Fruit fly (Drosophila melanogaster) whole organism, embryonic: ENCODE data around the gene CG43131.
A peak's percentile ranks its signal among the peaks of the same experiment; 100 is the strongest.

Source experiments
- Atf6 ChIP-seq: fragments of 200-800 bp; sonication (Bioruptor generic); IDR thresholded peaks from 2 replicates; pipeline ENCODE4 v1.3.6; 2022; ENCODE audit warnings: missing biosample characterization, missing genetic modification characterization
- Awh ChIP-seq: fragments of 200-800 bp; sonication (Bioruptor generic); IDR thresholded peaks from 2 replicates; pipeline ENCODE4, ENCODE4 v1.3.6; 2022; ENCODE audit warnings: missing biosample characterization, missing genetic modification characterization
- C15 ChIP-seq: fragments of 200-800 bp; sonication (Bioruptor generic); IDR thresholded peaks from 3 replicates; pipeline ENCODE4 v1.3.6; 2022; ENCODE audit warnings: missing biosample characterization, missing genetic modification characterization
- CG1024 ChIP-seq: fragments of 200-800 bp; sonication (Bioruptor generic); IDR thresholded peaks from 2 replicates; pipeline ENCODE4 v1.3.6; 2022; ENCODE audit warnings: missing biosample characterization, missing genetic modification characterization
- CG13775 ChIP-seq: fragments of 200-800 bp; sonication (Bioruptor generic); optimal IDR thresholded peaks from 3 replicates; lab custom pipeline; 2017; ENCODE audit warnings: missing biosample characterization, mild to moderate bottlenecking, missing genetic modification characterization
- CG15269 ChIP-seq: fragments of 200-800 bp; sonication (Bioruptor generic); optimal IDR thresholded peaks from 2 replicates; lab custom pipeline; 2018; ENCODE audit warnings: missing biosample characterization, mild to moderate bottlenecking, missing genetic modification characterization, moderate library complexity
- CG1602 ChIP-seq: fragments of 200-800 bp; sonication (Bioruptor generic); optimal IDR thresholded peaks from 3 replicates; lab custom pipeline; 2016; ENCODE audit warnings: missing biosample characterization, missing genetic modification characterization
- CG16813 ChIP-seq: fragments of 200-800 bp; sonication (Bioruptor generic); IDR thresholded peaks from 3 replicates; pipeline ENCODE4 v1.3.6; 2022; ENCODE audit warnings: missing biosample characterization, missing genetic modification characterization; ENCODE audit not compliant: partially characterized antibody
- CG16863 ChIP-seq: fragments of 200-800 bp; sonication (Bioruptor generic); optimal IDR thresholded peaks from 3 replicates; lab custom pipeline; 2016; ENCODE audit warnings: missing biosample characterization, missing genetic modification characterization
- CG2120 ChIP-seq: fragments of 200-800 bp; sonication (Bioruptor generic); optimal IDR thresholded peaks from 3 replicates; lab custom pipeline; 2016; ENCODE audit warnings: missing biosample characterization, missing genetic modification characterization
- CG2712 ChIP-seq: fragments of 200-800 bp; optimal IDR thresholded peaks from 3 replicates; lab custom pipeline; 2019; ENCODE audit warnings: missing biosample characterization, mild to moderate bottlenecking, missing genetic modification characterization, moderate library complexity
- CG3065 ChIP-seq: fragments of 200-800 bp; sonication (Bioruptor generic); optimal IDR thresholded peaks from 2 replicates; lab custom pipeline; 2016; ENCODE audit warnings: missing biosample characterization, missing genetic modification characterization
- CG3281 ChIP-seq: fragments of 200-800 bp; sonication (Bioruptor generic); optimal IDR thresholded peaks from 3 replicates; lab custom pipeline; 2017; ENCODE audit warnings: missing biosample characterization, mild to moderate bottlenecking, missing genetic modification characterization
- CG3995 ChIP-seq: fragments of 200-800 bp; sonication (Bioruptor generic); optimal IDR thresholded peaks from 3 replicates; lab custom pipeline; 2016; ENCODE audit warnings: missing biosample characterization, missing genetic modification characterization
- CG4360 ChIP-seq: fragments of 200-800 bp; sonication (Bioruptor generic); IDR thresholded peaks from 2 replicates; pipeline ENCODE4 v1.3.6; 2022; ENCODE audit warnings: missing biosample characterization, missing genetic modification characterization
- CG4820 ChIP-seq: fragments of 200-800 bp; sonication (Bioruptor generic); optimal IDR thresholded peaks from 3 replicates; lab custom pipeline; 2016; ENCODE audit warnings: missing biosample characterization, missing genetic modification characterization
- CG6813 ChIP-seq: fragments of 200-800 bp; sonication (Bioruptor generic); optimal IDR thresholded peaks from 2 replicates; lab custom pipeline; 2017; ENCODE audit warnings: missing biosample characterization, missing genetic modification characterization, mild to moderate bottlenecking, moderate library complexity, missing genetic modification reagents
- CG7839 ChIP-seq: fragments of 200-800 bp; sonication (Bioruptor generic); optimal IDR thresholded peaks from 3 replicates; lab custom pipeline; 2018; ENCODE audit warnings: missing biosample characterization, mild to moderate bottlenecking, missing genetic modification characterization, moderate library complexity
- CG8281 ChIP-seq: fragments of 200-800 bp; sonication (Bioruptor generic); optimal IDR thresholded peaks from 2 replicates; lab custom pipeline; 2018; ENCODE audit warnings: missing biosample characterization, mild to moderate bottlenecking, missing genetic modification characterization, moderate library complexity
- CG8290 ChIP-seq, 3 experiments: fragments of 200-800 bp; sonication (Bioruptor generic); optimal IDR thresholded peaks; 2 replicates each; lab custom pipeline; 2016 to 2019; ENCODE audit warnings: missing biosample characterization in 3 of 3, missing genetic modification characterization in 3 of 3, mild to moderate bottlenecking in 2 of 3, moderate library complexity in 1 of 3
- CG9727 ChIP-seq: fragments of 200-800 bp; sonication (Bioruptor generic); optimal IDR thresholded peaks from 3 replicates; lab custom pipeline; 2017; ENCODE audit warnings: missing biosample characterization, mild to moderate bottlenecking, missing genetic modification characterization
- CG9797 ChIP-seq: fragments of 200-800 bp; sonication (Bioruptor generic); optimal IDR thresholded peaks from 3 replicates; lab custom pipeline; 2018; ENCODE audit warnings: missing biosample characterization, mild to moderate bottlenecking, missing genetic modification characterization
- Doc3 ChIP-seq: fragments of 200-800 bp; sonication (Bioruptor generic); IDR thresholded peaks from 3 replicates; pipeline ENCODE4 v1.3.6; 2022; ENCODE audit warnings: missing biosample characterization, missing genetic modification characterization; ENCODE audit not compliant: partially characterized antibody
- Drgx ChIP-seq: fragments of 200-800 bp; sonication (Bioruptor generic); IDR thresholded peaks from 2 replicates; pipeline ENCODE4 v1.3.6; 2022; ENCODE audit warnings: missing biosample characterization, missing genetic modification characterization
- HLH3B ChIP-seq: fragments of 200-800 bp; sonication (Bioruptor generic); IDR thresholded peaks from 2 replicates; pipeline ENCODE4 v1.3.6; 2022; ENCODE audit warnings: missing biosample characterization, missing genetic modification characterization
- Hr3 ChIP-seq: fragments of 200-800 bp; sonication (Bioruptor generic); optimal IDR thresholded peaks from 3 replicates; lab custom pipeline; 2016; ENCODE audit warnings: missing biosample characterization, missing genetic modification characterization
- Lim3 ChIP-seq: fragments of 200-800 bp; sonication (Bioruptor generic); IDR thresholded peaks from 2 replicates; pipeline ENCODE4 v1.3.6; 2022; ENCODE audit warnings: missing biosample characterization, missing genetic modification characterization
- Mrtf ChIP-seq: fragments of 200-800 bp; sonication (Bioruptor generic); IDR thresholded peaks from 3 replicates; pipeline ENCODE4 v1.3.6; 2022; ENCODE audit warnings: missing biosample characterization, missing genetic modification characterization
- Rfx ChIP-seq: fragments of 200-800 bp; sonication (Bioruptor generic); IDR thresholded peaks from 2 replicates; pipeline ENCODE4 v1.3.6; 2022; ENCODE audit warnings: missing biosample characterization, missing genetic modification characterization
- Ssrp ChIP-seq: fragments of 200-800 bp; sonication (Bioruptor generic); optimal IDR thresholded peaks from 2 replicates; lab custom pipeline; 2018; ENCODE audit warnings: missing biosample characterization, mild to moderate bottlenecking, missing genetic modification characterization, moderate library complexity
- ase ChIP-seq: fragments of 200-800 bp; sonication (Bioruptor generic); IDR thresholded peaks from 3 replicates; pipeline ENCODE4 v1.3.6; 2022; ENCODE audit warnings: missing biosample characterization, missing genetic modification characterization
- chinmo ChIP-seq: fragments of 200-800 bp; sonication (Bioruptor generic); IDR thresholded peaks from 4 replicates; pipeline ENCODE4 v1.3.6; 2022; ENCODE audit warnings: missing biosample characterization, missing genetic modification characterization; ENCODE audit not compliant: partially characterized antibody
- chn ChIP-seq: fragments of 200-800 bp; sonication (Bioruptor generic); optimal IDR thresholded peaks from 2 replicates; lab custom pipeline; 2016; ENCODE audit warnings: missing biosample characterization, missing genetic modification characterization
- crol ChIP-seq: fragments of 200-800 bp; sonication (Bioruptor generic); IDR thresholded peaks from 2 replicates; pipeline ENCODE4 v1.3.6; 2022; ENCODE audit warnings: missing biosample characterization, missing genetic modification characterization
- crp ChIP-seq, 2 experiments: fragments of 200-800 bp; sonication (Bioruptor generic); optimal IDR thresholded peaks; 2 replicates in 1 of 2; 3 replicates in 1 of 2; lab custom pipeline; 2017; ENCODE audit warnings: missing biosample characterization in 2 of 2, missing genetic modification characterization in 2 of 2, mild to moderate bottlenecking in 1 of 2, moderate library complexity in 1 of 2
- cwo ChIP-seq: fragments of 200-800 bp; sonication (Bioruptor generic); optimal IDR thresholded peaks from 3 replicates; lab custom pipeline; 2017; ENCODE audit warnings: missing biosample characterization, missing genetic modification characterization, mild to moderate bottlenecking, moderate library complexity, missing genetic modification reagents
- disco-r ChIP-seq: fragments of 200-800 bp; sonication (Bioruptor generic); optimal IDR thresholded peaks from 2 replicates; lab custom pipeline; 2016; ENCODE audit warnings: missing biosample characterization, missing genetic modification characterization
- eve ChIP-seq, 2 experiments: fragments of >200 bp; optimal IDR thresholded peaks; 2 replicates each; lab custom pipeline; 2017; ENCODE audit warnings: missing biosample characterization in 2 of 2, missing genetic modification characterization in 2 of 2
- fd102C ChIP-seq: fragments of 200-800 bp; sonication (Bioruptor generic); optimal IDR thresholded peaks from 2 replicates; lab custom pipeline; 2018; ENCODE audit warnings: missing biosample characterization, mild to moderate bottlenecking, missing genetic modification characterization, moderate library complexity
- fd96Cb ChIP-seq: fragments of 200-800 bp; sonication (Bioruptor generic); optimal IDR thresholded peaks from 2 replicates; lab custom pipeline; 2018; ENCODE audit warnings: missing biosample characterization, mild to moderate bottlenecking, missing genetic modification characterization, moderate library complexity
- grau ChIP-seq: fragments of 200-800 bp; optimal IDR thresholded peaks from 3 replicates; lab custom pipeline; 2019; ENCODE audit warnings: missing biosample characterization, mild to moderate bottlenecking, missing genetic modification characterization, moderate library complexity
- jigr1 ChIP-seq: fragments of 200-800 bp; sonication (Bioruptor generic); IDR thresholded peaks from 3 replicates; pipeline ENCODE4 v1.3.6; 2022; ENCODE audit warnings: missing biosample characterization, missing genetic modification characterization
- knrl ChIP-seq: fragments of 200-800 bp; sonication (Bioruptor generic); IDR thresholded peaks from 3 replicates; pipeline ENCODE4 v1.3.6; 2022; ENCODE audit warnings: missing biosample characterization, missing genetic modification characterization; ENCODE audit not compliant: partially characterized antibody
- lab ChIP-seq: fragments of 200-800 bp; sonication (Bioruptor generic); optimal IDR thresholded peaks from 3 replicates; lab custom pipeline; 2017; ENCODE audit warnings: missing biosample characterization, missing genetic modification characterization, mild to moderate bottlenecking, moderate library complexity, missing genetic modification reagents
- lmd ChIP-seq: fragments of 200-800 bp; sonication (Bioruptor generic); IDR thresholded peaks from 2 replicates; pipeline ENCODE4 v1.3.6; 2022; ENCODE audit warnings: missing biosample characterization, missing genetic modification characterization
- maf-S ChIP-seq: fragments of 200-800 bp; sonication (Bioruptor generic); optimal IDR thresholded peaks from 2 replicates; lab custom pipeline; 2016; ENCODE audit warnings: missing biosample characterization, missing genetic modification characterization
- otp ChIP-seq: fragments of 200-800 bp; sonication (Bioruptor generic); IDR thresholded peaks from 3 replicates; pipeline ENCODE4, ENCODE4 v1.3.6; 2022; ENCODE audit warnings: missing biosample characterization, missing genetic modification characterization
- salm ChIP-seq: fragments of 200-800 bp; sonication (Bioruptor generic); optimal IDR thresholded peaks from 2 replicates; lab custom pipeline; 2018; ENCODE audit warnings: missing biosample characterization, mild to moderate bottlenecking, missing genetic modification characterization
- sd ChIP-seq: fragments of 200-800 bp; sonication (Bioruptor generic); optimal IDR thresholded peaks from 3 replicates; lab custom pipeline; 2018; ENCODE audit warnings: missing biosample characterization, mild to moderate bottlenecking, missing genetic modification characterization, moderate library complexity
- trem ChIP-seq: fragments of 200-800 bp; optimal IDR thresholded peaks from 3 replicates; lab custom pipeline; 2019; ENCODE audit warnings: missing biosample characterization, mild to moderate bottlenecking, missing genetic modification characterization, moderate library complexity

CG43131 gene

DNA sequence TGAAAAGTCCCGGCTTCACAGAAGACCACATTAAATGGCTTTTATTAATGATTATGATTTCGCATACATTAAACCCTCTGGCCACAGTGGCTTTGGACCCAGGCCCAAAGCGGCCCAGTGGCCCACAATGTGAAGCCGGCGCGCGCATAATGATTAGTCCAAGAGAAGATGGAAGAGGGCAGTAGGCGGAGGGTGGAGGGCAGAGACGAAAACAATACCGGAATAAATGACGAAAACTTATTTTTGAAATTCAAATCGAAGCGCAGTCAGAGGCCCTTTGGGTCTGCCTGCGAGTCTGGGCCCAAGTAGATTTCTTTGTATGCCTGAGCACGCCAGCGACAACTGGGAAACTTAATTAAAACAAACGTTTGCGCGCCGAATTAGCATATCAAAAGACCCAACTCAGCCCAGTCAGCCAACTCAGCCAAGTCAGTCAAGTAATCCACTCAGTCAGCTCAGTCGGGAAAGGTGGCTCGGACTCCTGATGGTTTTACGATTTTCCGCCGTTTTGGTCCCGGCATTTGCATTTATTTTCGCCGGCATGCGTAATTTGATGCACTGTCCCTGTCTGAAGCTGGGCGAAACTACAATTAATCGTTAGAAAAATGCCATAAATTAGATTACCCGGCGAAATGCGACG lies 42.3 kb downstream of the CG43131 start (continued):
- TF ChIP-seq Ssrp (tag; lab: Kevin White, UChicago) (no peak), knrl (GFP tag; lab: Robert Waterston, UW) (no peak), CG6813 (no peak), Rfx (GFP tag; lab: Robert Waterston, UW) (no peak), ase (GFP tag; lab: Robert Waterston, UW) (no peak), C15 (GFP tag; lab: Robert Waterston, UW) (no peak), otp (GFP tag; lab: Robert Waterston, UW) (0 out of 3 replicates have a peak, but pooled peaks have one; percentile 26), trem (tag; lab: Kevin White, UChicago) (no peak), crp (GFP tag; optimal IDR thresholded peaks at IDR 0.05; lab: Kevin White, UChicago) (no peak), CG3995 (no peak), CG15269 (peak; percentile 0), CG1024 (GFP tag; lab: Robert Waterston, UW) (no peak), fd102C (GFP tag; lab: Kevin White, UChicago) (no peak), maf-S (GFP tag; lab: Kevin White, UChicago) (no peak), grau (no peak), Hr3 (GFP tag; lab: Kevin White, UChicago) (no peak), CG1602 (GFP tag; lab: Kevin White, UChicago) (no peak), lab (GFP tag; lab: Kevin White, UChicago) (no peak), CG16813 (no peak), Awh (peak; percentile 91), CG8290 (GFP tag; optimal IDR thresholded peaks at IDR 0.05; lab: Kevin White, UChicago) (no peak), CG8290 (tag; optimal IDR thresholded peaks at IDR 0.05; lab: Kevin White, UChicago) (peak in 1 of 2 experiments; percentile 29), jigr1 (GFP tag; lab: Robert Waterston, UW) (no peak), HLH3B (GFP tag; lab: Robert Waterston, UW) (no peak), lmd (GFP tag; lab: Robert Waterston, UW) (no peak), sd (tag; lab: Kevin White, UChicago) (peak; percentile 49), CG8281 (tag; lab: Kevin White, UChicago) (no peak), CG3065 (GFP tag; lab: Kevin White, UChicago) (no peak), chinmo (peak; percentile 99), CG7839 (no peak), Lim3 (GFP tag; lab: Robert Waterston, UW) (no peak), CG4820 (GFP tag; lab: Kevin White, UChicago) (no peak), CG2120 (GFP tag; lab: Kevin White, UChicago) (no peak), salm (peak; percentile 39), cwo (GFP tag; lab: Kevin White, UChicago) (peak; percentile 6), CG3281 (GFP tag; lab: Kevin White, UChicago) (no peak), CG13775 (GFP tag; lab: Kevin White, UChicago) (no peak), chn (GFP tag; lab: Kevin White, UChicago) (peak; percentile 21), CG4360 (GFP tag; lab: Robert Waterston, UW) (no peak), fd96Cb (no peak), Atf6 (GFP tag; lab: Robert Waterston, UW) (no peak), Mrtf (GFP tag; lab: Robert Waterston, UW) (no peak), eve (GFP tag; optimal IDR thresholded peaks at IDR 0.05; lab: Kevin White, UChicago) (no peak), CG9727 (no peak), Drgx (GFP tag; lab: Robert Waterston, UW) (no peak), disco-r (GFP tag; lab: Kevin White, UChicago) (no peak), CG9797 (no peak), Doc3 (no peak), CG2712 (tag; lab: Kevin White, UChicago) (no peak), CG16863 (no peak), crol (GFP tag; lab: Robert Waterston, UW) (peak; percentile 85)
